Fruit fly (Drosophila melanogaster) whole organism, embryonic: ENCODE results near the gene CG7953.
A peak's percentile ranks its signal among the peaks of the same experiment; 100 is the strongest.

Experiments used
- ATbp ChIP-seq: fragments of 200-800 bp; sonication (Bioruptor generic); optimal IDR thresholded peaks from 2 replicates; lab custom pipeline; 2017; ENCODE audit warnings: missing biosample characterization, mild to moderate bottlenecking, missing genetic modification characterization, missing genetic modification reagents
- Asciz ChIP-seq: fragments of 200-800 bp; sonication (Bioruptor generic); optimal IDR thresholded peaks from 2 replicates; lab custom pipeline; 2017; ENCODE audit warnings: missing biosample characterization, mild to moderate bottlenecking, missing genetic modification characterization, missing genetic modification reagents
- CG10267 ChIP-seq: fragments of 200-800 bp; sonication (Bioruptor generic); optimal IDR thresholded peaks from 2 replicates; lab custom pipeline; 2018; ENCODE audit warnings: missing biosample characterization, mild to moderate bottlenecking, missing genetic modification characterization, moderate library complexity
- CG10979 ChIP-seq: fragments of 200-800 bp; sonication (Bioruptor generic); optimal IDR thresholded peaks from 2 replicates; lab custom pipeline; 2018; ENCODE audit warnings: missing biosample characterization, mild to moderate bottlenecking, missing genetic modification characterization, moderate library complexity
- CG11093 ChIP-seq: fragments of 200-800 bp; sonication (Bioruptor generic); IDR thresholded peaks from 3 replicates; pipeline ENCODE4 v1.3.6; 2022; ENCODE audit warnings: missing biosample characterization, missing genetic modification characterization
- CG12236 ChIP-seq: fragments of 200-800 bp; sonication (Bioruptor generic); optimal IDR thresholded peaks from 2 replicates; lab custom pipeline; 2016; ENCODE audit warnings: missing biosample characterization, missing genetic modification characterization
- CG17385 ChIP-seq: fragments of 200-800 bp; sonication (Bioruptor generic); optimal IDR thresholded peaks from 3 replicates; lab custom pipeline; 2018; ENCODE audit warnings: missing biosample characterization, mild to moderate bottlenecking, missing genetic modification characterization
- CG17802 ChIP-seq: fragments of 200-800 bp; sonication (Bioruptor generic); optimal IDR thresholded peaks from 2 replicates; lab custom pipeline; 2018; ENCODE audit warnings: missing biosample characterization, mild to moderate bottlenecking, missing genetic modification characterization, moderate library complexity
- CG18599 ChIP-seq: fragments of 200-800 bp; sonication (Bioruptor generic); optimal IDR thresholded peaks from 3 replicates; lab custom pipeline; 2017; ENCODE audit warnings: missing biosample characterization, missing genetic modification characterization, mild to moderate bottlenecking, moderate library complexity, missing genetic modification reagents
- CG2129 ChIP-seq: fragments of 200-800 bp; sonication (Bioruptor generic); IDR thresholded peaks from 2 replicates; pipeline ENCODE4 v1.3.6; 2022; ENCODE audit warnings: missing biosample characterization, missing genetic modification characterization; ENCODE audit not compliant: partially characterized antibody
- CG31365 ChIP-seq: fragments of 200-800 bp; sonication (Bioruptor generic); optimal IDR thresholded peaks from 2 replicates; lab custom pipeline; 2018; ENCODE audit warnings: missing biosample characterization, mild to moderate bottlenecking, missing genetic modification characterization
- CG32767 ChIP-seq: fragments of 200-800 bp; sonication (Bioruptor generic); IDR thresholded peaks from 2 replicates; pipeline ENCODE4 v1.3.6; 2022; ENCODE audit warnings: missing biosample characterization, missing genetic modification characterization
- CG3281 ChIP-seq: fragments of 200-800 bp; sonication (Bioruptor generic); optimal IDR thresholded peaks from 3 replicates; lab custom pipeline; 2017; ENCODE audit warnings: missing biosample characterization, mild to moderate bottlenecking, missing genetic modification characterization
- CG4854 ChIP-seq: fragments of 200-800 bp; sonication (Bioruptor generic); optimal IDR thresholded peaks from 2 replicates; lab custom pipeline; 2016; ENCODE audit warnings: missing biosample characterization, missing genetic modification characterization, inconsistent platforms
- CG5953 ChIP-seq: fragments of 200-800 bp; sonication (Bioruptor generic); IDR thresholded peaks from 2 replicates; pipeline ENCODE4 v1.3.6; 2022; ENCODE audit warnings: missing biosample characterization, missing genetic modification characterization
- CG6254 ChIP-seq: fragments of 200-800 bp; sonication (Bioruptor generic); optimal IDR thresholded peaks from 3 replicates; lab custom pipeline; 2017; ENCODE audit warnings: mild to moderate bottlenecking, missing biosample characterization, missing genetic modification reagents, missing genetic modification characterization
- CG6654 ChIP-seq: fragments of 200-800 bp; sonication (Bioruptor generic); optimal IDR thresholded peaks from 2 replicates; lab custom pipeline; 2017; ENCODE audit warnings: missing biosample characterization, mild to moderate bottlenecking, missing genetic modification characterization
- CG6854 ChIP-seq: fragments of 200-800 bp; sonication (Bioruptor generic); optimal IDR thresholded peaks from 3 replicates; lab custom pipeline; 2017; ENCODE audit warnings: missing biosample characterization, mild to moderate bottlenecking, missing genetic modification characterization
- CG7372 ChIP-seq: fragments of 200-800 bp; sonication (Bioruptor generic); IDR thresholded peaks from 2 replicates; pipeline ENCODE4 v1.3.6; 2022; ENCODE audit warnings: missing biosample characterization, missing genetic modification characterization
- CG7987 ChIP-seq: fragments of 200-800 bp; sonication (Bioruptor generic); optimal IDR thresholded peaks from 2 replicates; lab custom pipeline; 2018; ENCODE audit warnings: missing biosample characterization, mild to moderate bottlenecking, missing genetic modification characterization, moderate library complexity
- CHES-1-like ChIP-seq: fragments of 200-800 bp; sonication (Bioruptor generic); optimal IDR thresholded peaks from 2 replicates; lab custom pipeline; 2016; ENCODE audit warnings: missing biosample characterization, missing genetic modification characterization
- CrebB ChIP-seq: fragments of 200-800 bp; sonication (Bioruptor generic); optimal IDR thresholded peaks from 3 replicates; lab custom pipeline; 2018; ENCODE audit warnings: missing biosample characterization, mild to moderate bottlenecking, missing genetic modification characterization
- D19A ChIP-seq: fragments of 200-800 bp; optimal IDR thresholded peaks from 3 replicates; lab custom pipeline; 2019; ENCODE audit warnings: missing biosample characterization, mild to moderate bottlenecking, missing genetic modification characterization, moderate library complexity
- Dad ChIP-seq: fragments of 200-800 bp; sonication (Bioruptor generic); optimal IDR thresholded peaks from 3 replicates; lab custom pipeline; 2016; ENCODE audit warnings: missing biosample characterization, missing genetic modification characterization
- Ets65A ChIP-seq: fragments of 200-800 bp; sonication (Bioruptor generic); peaks from one replicate; lab custom pipeline; 2016; ENCODE audit warnings: missing biosample characterization, missing genetic modification characterization
- Fer1 ChIP-seq: fragments of 200-800 bp; sonication (Bioruptor generic); optimal IDR thresholded peaks from 2 replicates; lab custom pipeline; 2017; ENCODE audit warnings: missing biosample characterization, mild to moderate bottlenecking, missing genetic modification characterization
- HLHmδ ChIP-seq: fragments of 200-800 bp; sonication (Bioruptor generic); optimal IDR thresholded peaks from 2 replicates; lab custom pipeline; 2018; ENCODE audit warnings: missing biosample characterization, mild to moderate bottlenecking, missing genetic modification characterization, moderate library complexity
- Mes4 ChIP-seq: fragments of 200-800 bp; sonication (Bioruptor generic); optimal IDR thresholded peaks from 2 replicates; lab custom pipeline; 2016; ENCODE audit warnings: missing biosample characterization, missing genetic modification characterization
- Ptx1 ChIP-seq: fragments of 200-800 bp; sonication (Bioruptor generic); IDR thresholded peaks from 2 replicates; pipeline ENCODE4 v1.3.6; 2022; ENCODE audit warnings: missing biosample characterization, missing genetic modification characterization
- Xbp1 ChIP-seq: fragments of 200-800 bp; sonication (Bioruptor generic); optimal IDR thresholded peaks from 3 replicates; lab custom pipeline; 2016; ENCODE audit warnings: missing biosample characterization, mild to moderate bottlenecking, missing genetic modification characterization
- bbx ChIP-seq: fragments of 200-800 bp; sonication (Bioruptor generic); IDR thresholded peaks from 2 replicates; pipeline ENCODE4 v1.3.6; 2022; ENCODE audit warnings: missing biosample characterization, missing genetic modification characterization; ENCODE audit not compliant: partially characterized antibody
- bigmax ChIP-seq: fragments of 200-800 bp; sonication (Bioruptor generic); optimal IDR thresholded peaks from 2 replicates; lab custom pipeline; 2018; ENCODE audit warnings: missing biosample characterization, mild to moderate bottlenecking, missing genetic modification characterization
- corto ChIP-seq: fragments of 200-800 bp; sonication (Bioruptor generic); optimal IDR thresholded peaks from 2 replicates; lab custom pipeline; 2016; ENCODE audit warnings: missing biosample characterization, mild to moderate bottlenecking, missing genetic modification characterization, moderate library complexity
- crc ChIP-seq: fragments of 200-800 bp; sonication (Bioruptor generic); optimal IDR thresholded peaks from 2 replicates; lab custom pipeline; 2016; ENCODE audit warnings: missing biosample characterization, missing genetic modification characterization
- eve ChIP-seq, 2 experiments: fragments of >200 bp; optimal IDR thresholded peaks; 2 replicates each; lab custom pipeline; 2017; ENCODE audit warnings: missing biosample characterization in 2 of 2, missing genetic modification characterization in 2 of 2
- exex ChIP-seq: fragments of 200-800 bp; sonication (Bioruptor generic); optimal IDR thresholded peaks from 4 replicates; lab custom pipeline; 2018; ENCODE audit warnings: missing biosample characterization, mild to moderate bottlenecking, missing genetic modification characterization, moderate library complexity
- fru ChIP-seq: fragments of >200 bp; optimal IDR thresholded peaks from 2 replicates; lab custom pipeline; 2017
- gsb ChIP-seq: fragments of 200-800 bp; sonication (Bioruptor generic); IDR thresholded peaks from 2 replicates; pipeline ENCODE4 v1.3.6; 2022; ENCODE audit warnings: missing biosample characterization, missing genetic modification characterization
- inv ChIP-seq: fragments of 200-800 bp; sonication (Bioruptor generic); IDR thresholded peaks from 2 replicates; pipeline ENCODE4 v1.3.6; 2022; ENCODE audit warnings: missing biosample characterization, missing genetic modification characterization; ENCODE audit not compliant: partially characterized antibody
- jing ChIP-seq: fragments of 200-800 bp; sonication (Bioruptor generic); optimal IDR thresholded peaks from 2 replicates; lab custom pipeline; 2018; ENCODE audit warnings: missing biosample characterization, mild to moderate bottlenecking, missing genetic modification characterization
- lilli ChIP-seq: fragments of 200-800 bp; sonication (Bioruptor generic); optimal IDR thresholded peaks from 3 replicates; lab custom pipeline; 2016; ENCODE audit warnings: missing biosample characterization, missing genetic modification characterization
- nau ChIP-seq: fragments of 200-800 bp; sonication (Bioruptor generic); optimal IDR thresholded peaks from 3 replicates; lab custom pipeline; 2017; ENCODE audit warnings: missing biosample characterization, mild to moderate bottlenecking, missing genetic modification characterization, missing genetic modification reagents
- nmo ChIP-seq: fragments of 200-800 bp; sonication (Bioruptor generic); optimal IDR thresholded peaks from 2 replicates; lab custom pipeline; 2018; ENCODE audit warnings: missing biosample characterization, mild to moderate bottlenecking, missing genetic modification characterization, moderate library complexity
- phol ChIP-seq: fragments of 200-800 bp; sonication (Bioruptor generic); optimal IDR thresholded peaks from 3 replicates; lab custom pipeline; 2018; ENCODE audit warnings: missing biosample characterization, mild to moderate bottlenecking, missing genetic modification characterization, moderate library complexity
- pnt ChIP-seq: fragments of 200-800 bp; sonication (Bioruptor generic); optimal IDR thresholded peaks from 3 replicates; lab custom pipeline; 2016; ENCODE audit warnings: missing biosample characterization, missing genetic modification characterization
- seq ChIP-seq: fragments of 200-800 bp; sonication (Bioruptor generic); IDR thresholded peaks from 2 replicates; pipeline ENCODE4 v1.3.6; 2022; ENCODE audit warnings: missing biosample characterization, missing genetic modification characterization
- so ChIP-seq: fragments of 200-800 bp; sonication (Bioruptor generic); IDR thresholded peaks from 3 replicates; pipeline ENCODE4 v1.3.6; 2022; ENCODE audit warnings: missing biosample characterization, missing genetic modification characterization
- sob ChIP-seq: fragments of 200-800 bp; sonication (Bioruptor generic); IDR thresholded peaks from 2 replicates; pipeline ENCODE4 v1.3.6; 2022; ENCODE audit warnings: missing biosample characterization, missing genetic modification characterization
- trh ChIP-seq: fragments of 200-800 bp; sonication (Bioruptor generic); optimal IDR thresholded peaks from 2 replicates; lab custom pipeline; 2016; ENCODE audit warnings: missing biosample characterization, missing genetic modification characterization
- wor ChIP-seq: fragments of 200-800 bp; sonication (Bioruptor generic); IDR thresholded peaks from 2 replicates; pipeline ENCODE4 v1.3.6; 2022; ENCODE audit warnings: missing biosample characterization, missing genetic modification characterization

Gene CG7953

dm6 chr2L:13847625-13848024, at the start of gene CG7953:
Gene CG7953 (plus strand): TSS chr2L:13847925.
- TF ChIP-seq sob (GFP tag; lab: Robert Waterston, UW): 0 out of 2 replicates have a peak, but pooled peaks have one; percentile 12
- peak; percentile 63 for TF ChIP-seq Ets65A (GFP tag; lab: Kevin White, UChicago)
- TF ChIP-seq Asciz: no peak
- TF ChIP-seq corto (GFP tag; lab: Kevin White, UChicago): no peak
- TF ChIP-seq nmo (GFP tag; lab: Kevin White, UChicago): no peak
- TF ChIP-seq trh: no peak
- TF ChIP-seq exex: peak; percentile 29
- no peak for TF ChIP-seq CG4854 (GFP tag; lab: Kevin White, UChicago)
- no peak for TF ChIP-seq so
- TF ChIP-seq ATbp (GFP tag; lab: Kevin White, UChicago): no peak
- TF ChIP-seq, all 482 proteins: peak for 3

dm6 chr2L:13801166-13801565, 46.6 kb upstream of the CG7953 start:
- TF ChIP-seq CG3281 (GFP tag; lab: Kevin White, UChicago) (peak; percentile 12), CG11093 (no peak), inv (GFP tag; lab: Robert Waterston, UW) (no peak), bigmax (GFP tag; lab: Kevin White, UChicago) (no peak), CG2129 (GFP tag; lab: Robert Waterston, UW) (no peak), ATbp (GFP tag; lab: Kevin White, UChicago) (peak; percentile 76), CG7987 (GFP tag; lab: Kevin White, UChicago) (peak; percentile 15), Xbp1 (GFP tag; lab: Kevin White, UChicago) (no peak), CG7372 (GFP tag; lab: Robert Waterston, UW) (no peak), gsb (no peak), CG17802 (tag; lab: Kevin White, UChicago) (no peak), CHES-1-like (GFP tag; lab: Kevin White, UChicago) (no peak), seq (GFP tag; lab: Robert Waterston, UW) (no peak), wor (GFP tag; lab: Robert Waterston, UW) (no peak), crc (GFP tag; lab: Kevin White, UChicago) (no peak), bbx (no peak), fru (lab: Kevin White, UChicago) (no peak), CrebB (tag; lab: Kevin White, UChicago) (peak; percentile 54), Ptx1 (GFP tag; lab: Robert Waterston, UW) (no peak), CG18599 (GFP tag; lab: Kevin White, UChicago) (peak; percentile 23), HLHmδ (GFP tag; lab: Kevin White, UChicago) (no peak), Fer1 (GFP tag; lab: Kevin White, UChicago) (peak; percentile 35), D19A (no peak), phol (no peak), Mes4 (GFP tag; lab: Kevin White, UChicago) (no peak), Dad (GFP tag; lab: Kevin White, UChicago) (no peak), lilli (GFP tag; lab: Kevin White, UChicago) (no peak), CG6854 (GFP tag; lab: Kevin White, UChicago) (no peak), CG17385 (GFP tag; lab: Kevin White, UChicago) (peak; percentile 12), jing (no peak), CG12236 (GFP tag; lab: Kevin White, UChicago) (no peak), pnt (GFP tag; lab: Kevin White, UChicago) (no peak), CG31365 (tag; lab: Kevin White, UChicago) (peak; percentile 13), CG32767 (GFP tag; lab: Robert Waterston, UW) (no peak), CG6654 (GFP tag; lab: Kevin White, UChicago) (no peak), CG10979 (tag; lab: Kevin White, UChicago) (no peak), eve (GFP tag; optimal IDR thresholded peaks at IDR 0.05; lab: Kevin White, UChicago) (no peak), nau (GFP tag; lab: Kevin White, UChicago) (no peak), CG5953 (no peak), CG10267 (tag; lab: Kevin White, UChicago) (no peak), CG6254 (GFP tag; lab: Kevin White, UChicago) (no peak)
